Worm (Caenorhabditis elegans) whole organism, young adult: ENCODE data around the gene fbxa-163.
"Not testable (repeated sequence)": the region's sequence is repeated elsewhere in the genome, so short reads cannot be mapped to it uniquely, and the experiment has no call there.

Source experiments
- F10E7.11 ChIP-seq: sonication (generic microtip); optimal IDR thresholded peaks from 2 replicates; lab custom pipeline; 2017; ENCODE audit warnings: mild to moderate bottlenecking, missing genetic modification characterization, moderate library complexity, missing compliant biosample characterization
- Y53F4B.3 ChIP-seq: fragments of 200-800 bp; sonication (Bioruptor generic); IDR thresholded peaks from 2 replicates; pipeline ENCODE4 v1.3.6; 2022; ENCODE audit warnings: missing genetic modification reagents, missing genetic modification characterization, missing compliant biosample characterization
- Y56A3A.18 ChIP-seq: fragments of 200-800 bp; sonication (Bioruptor generic); IDR thresholded peaks from 2 replicates; pipeline ENCODE4 v1.3.6; 2022; ENCODE audit warnings: missing genetic modification reagents, missing genetic modification characterization, missing compliant biosample characterization
- Y95B8A.8 ChIP-seq: fragments of 200-800 bp; sonication (Bioruptor generic); IDR thresholded peaks from 2 replicates; pipeline ENCODE4 v1.3.6; 2022; ENCODE audit warnings: missing genetic modification reagents, missing genetic modification characterization, missing compliant biosample characterization
- ZK185.1 ChIP-seq: sonication (generic microtip); optimal IDR thresholded peaks from 2 replicates; lab custom pipeline; 2016; ENCODE audit warnings: mild to moderate bottlenecking, missing genetic modification characterization, missing compliant biosample characterization; ENCODE audit not compliant: poor library complexity, severe bottlenecking
- aptf-2 ChIP-seq: fragments of 200-800 bp; sonication (Bioruptor generic); conservative IDR thresholded peaks from 2 replicates; pipeline ENCODE4 v1.3.6; 2022; ENCODE audit warnings: missing genetic modification reagents, missing genetic modification characterization, missing compliant biosample characterization
- atf-7 ChIP-seq: sonication (generic microtip); optimal IDR thresholded peaks from 2 replicates; lab custom pipeline; 2017; ENCODE audit warnings: mild to moderate bottlenecking, missing genetic modification characterization, missing compliant biosample characterization
- attf-3 ChIP-seq: fragments of 200-800 bp; sonication (Bioruptor generic); conservative IDR thresholded peaks from 2 replicates; pipeline ENCODE4 v1.3.6; 2022; ENCODE audit warnings: missing genetic modification reagents, missing genetic modification characterization, missing compliant biosample characterization
- ceh-100 ChIP-seq: fragments of 200-800 bp; sonication (Bioruptor generic); IDR thresholded peaks from 2 replicates; pipeline ENCODE4 v1.3.6; 2022; ENCODE audit warnings: missing genetic modification reagents, missing genetic modification characterization, missing compliant biosample characterization
- ceh-40 ChIP-seq: fragments of 200-800 bp; sonication (Bioruptor generic); IDR thresholded peaks from 2 replicates; pipeline ENCODE4 v1.3.6; 2022; ENCODE audit warnings: missing genetic modification characterization, missing compliant biosample characterization
- ceh-79 ChIP-seq: sonication (generic microtip); optimal IDR thresholded peaks from 2 replicates; lab custom pipeline; 2017; ENCODE audit warnings: mild to moderate bottlenecking, missing genetic modification characterization, missing compliant biosample characterization
- chd-7 ChIP-seq: sonication (generic microtip); optimal IDR thresholded peaks from 2 replicates; lab custom pipeline; 2016; ENCODE audit warnings: mild to moderate bottlenecking, missing genetic modification characterization, moderate library complexity, missing compliant biosample characterization
- dox-1 ChIP-seq: fragments of 200-800 bp; sonication (Bioruptor generic); IDR thresholded peaks from 2 replicates; pipeline ENCODE4 v1.3.6; 2022; ENCODE audit warnings: missing genetic modification reagents, missing genetic modification characterization, missing compliant biosample characterization
- dpff-1 ChIP-seq: sonication (generic microtip); optimal IDR thresholded peaks from 2 replicates; lab custom pipeline; 2017; ENCODE audit warnings: mild to moderate bottlenecking, missing genetic modification characterization, missing compliant biosample characterization
- egl-44 ChIP-seq: fragments of 200-800 bp; sonication (Bioruptor generic); IDR thresholded peaks from 2 replicates; pipeline ENCODE4 v1.3.6; 2022; ENCODE audit warnings: missing genetic modification reagents, missing genetic modification characterization, missing compliant biosample characterization
- gei-17 ChIP-seq: fragments of 200-800 bp; sonication (Bioruptor generic); optimal IDR thresholded peaks from 2 replicates; lab custom pipeline; 2018; ENCODE audit warnings: mild to moderate bottlenecking, missing genetic modification characterization, missing compliant biosample characterization
- hlh-12 ChIP-seq: sonication (generic microtip); optimal IDR thresholded peaks from 2 replicates; lab custom pipeline; 2016; ENCODE audit warnings: missing genetic modification characterization, missing compliant biosample characterization
- hlh-26 ChIP-seq: fragments of 200-800 bp; sonication (Bioruptor generic); conservative IDR thresholded peaks from 2 replicates; pipeline ENCODE4 v1.3.6; 2022; ENCODE audit warnings: missing genetic modification reagents, missing genetic modification characterization, missing compliant biosample characterization
- hmg-1.2 ChIP-seq: fragments of 200-800 bp; sonication (Bioruptor generic); IDR thresholded peaks from 2 replicates; pipeline ENCODE4 v1.3.6; 2022; ENCODE audit warnings: missing genetic modification reagents, missing genetic modification characterization, missing compliant biosample characterization
- hsf-1 ChIP-seq: fragments of 200-800 bp; sonication (Bioruptor generic); IDR thresholded peaks from 2 replicates; pipeline ENCODE4 v1.3.6; 2022; ENCODE audit warnings: missing genetic modification reagents, missing genetic modification characterization, missing compliant biosample characterization
- lin-54 ChIP-seq: fragments of 200-800 bp; sonication (Bioruptor generic); optimal IDR thresholded peaks from 2 replicates; lab custom pipeline; 2018; ENCODE audit warnings: mild to moderate bottlenecking, missing genetic modification characterization, missing compliant biosample characterization
- madf-6 ChIP-seq: fragments of 200-800 bp; sonication (Bioruptor generic); IDR thresholded peaks from 2 replicates; pipeline ENCODE4 v1.3.6; 2022; ENCODE audit warnings: missing genetic modification reagents, missing genetic modification characterization, missing compliant biosample characterization
- mcd-1 ChIP-seq: fragments of 200-800 bp; sonication (Bioruptor generic); IDR thresholded peaks from 2 replicates; pipeline ENCODE4 v1.3.6; 2022; ENCODE audit warnings: missing genetic modification reagents, missing genetic modification characterization, missing compliant biosample characterization
- mes-4 ChIP-seq: sonication (generic microtip); optimal IDR thresholded peaks from 2 replicates; lab custom pipeline; 2016; ENCODE audit warnings: missing genotype, missing genetic modification characterization, missing compliant biosample characterization
- mxl-1 ChIP-seq: sonication (generic microtip); optimal IDR thresholded peaks from 2 replicates; lab custom pipeline; 2016; ENCODE audit warnings: missing genetic modification characterization, missing compliant biosample characterization
- nhr-80 ChIP-seq: sonication (generic microtip); optimal IDR thresholded peaks from 2 replicates; lab custom pipeline; 2016; ENCODE audit warnings: missing genetic modification characterization, missing compliant biosample characterization
- pha-4 ChIP-seq: fragments of 150-350 bp; sonication (generic microtip); optimal IDR thresholded peaks from 2 replicates; lab custom pipeline; 2014; ENCODE audit warnings: missing biosample characterization, missing genetic modification reagents, missing genetic modification characterization
- rpc-1 ChIP-seq, 2 experiments: fragments of 150-350 bp in 1 of 2; sonication (generic microtip) in 1 of 2; optimal IDR thresholded peaks; 2 replicates each; lab custom pipeline; 2014 to 2018; ENCODE audit warnings: missing biosample characterization in 1 of 2, missing genetic modification characterization in 1 of 2, missing genetic modification reagents in 1 of 2, missing genotype in 1 of 2
- snpc-1.1 ChIP-seq: sonication (generic microtip); optimal IDR thresholded peaks from 2 replicates; lab custom pipeline; 2017; ENCODE audit warnings: missing genetic modification characterization, mild to moderate bottlenecking, missing compliant biosample characterization, antibody characterized with exemption, moderate library complexity, missing genotype, missing genetic modification reagents; ENCODE audit not compliant: insufficient read depth
- snpc-3.4 ChIP-seq: sonication (generic microtip); optimal IDR thresholded peaks from 2 replicates; lab custom pipeline; 2017; ENCODE audit warnings: missing genetic modification characterization, mild to moderate bottlenecking, missing compliant biosample characterization, antibody characterized with exemption, moderate library complexity, missing genotype, missing genetic modification reagents
- tbp1 ChIP-seq: fragments of 200-800 bp; sonication (Bioruptor generic); optimal IDR thresholded peaks from 2 replicates; lab custom pipeline; 2018; ENCODE audit warnings: mild to moderate bottlenecking, missing genetic modification characterization, missing compliant biosample characterization
- tbx-9 ChIP-seq: sonication (generic microtip); optimal IDR thresholded peaks from 2 replicates; lab custom pipeline; 2016; ENCODE audit warnings: borderline replicate concordance, missing genetic modification characterization, inconsistent platforms, missing compliant biosample characterization
- unc-62 ChIP-seq: fragments of 150-350 bp; optimal IDR thresholded peaks from 2 replicates; lab custom pipeline; 2014; ENCODE audit warnings: missing biosample characterization, missing genetic modification reagents, missing genetic modification characterization
- xnd-1 ChIP-seq: sonication (generic microtip); optimal IDR thresholded peaks from 2 replicates; lab custom pipeline; 2016; ENCODE audit warnings: missing genotype, missing genetic modification reagents, missing genetic modification characterization, missing compliant biosample characterization
- ztf-28 ChIP-seq: fragments of 200-800 bp; sonication (Bioruptor generic); IDR thresholded peaks from 2 replicates; pipeline ENCODE4 v1.3.6; 2022; ENCODE audit warnings: missing genetic modification reagents, missing genetic modification characterization, missing compliant biosample characterization
- ztf-3 ChIP-seq: fragments of 200-800 bp; sonication (Bioruptor generic); optimal IDR thresholded peaks from 2 replicates; lab custom pipeline; 2018; ENCODE audit warnings: mild to moderate bottlenecking, missing genetic modification characterization, missing compliant biosample characterization
- ztf-6 ChIP-seq: fragments of 200-800 bp; sonication (Bioruptor generic); IDR thresholded peaks from 2 replicates; pipeline ENCODE4 v1.3.6; 2022; ENCODE audit warnings: missing genetic modification reagents, missing genetic modification characterization, missing compliant biosample characterization

fbxa-163 gene

ce11 chrII:1636392-1636791 is 25.9 kb upstream of the fbxa-163 start, which contains the start of gene srg-20:
Gene srg-20 (plus strand): TSS chrII:1636692.
- not testable (repeated sequence) for TF ChIP-seq ztf-28 (GFP tag; lab: Robert Waterston, UW); ZK185.1; egl-44 (GFP tag; lab: Robert Waterston, UW)

- TF ChIP-seq mxl-1 (no peak), nhr-80 (peak; percentile 9)
Measured at ce11 chrII:1635969-1636368, 25.4 kb upstream of the fbxa-163 start.

ce11 chrII:1633490-1633889 is 23.0 kb upstream of the fbxa-163 start, which contains the start of gene C08E3.1:
Gene C08E3.1 (plus strand): TSS chrII:1633790.
- TF ChIP-seq rpc-1 (optimal IDR thresholded peaks at IDR 0.05; lab: Kevin White, UChicago); rpc-1 (tag; optimal IDR thresholded peaks at IDR 0.05; lab: Kevin White, UChicago); ztf-3 (GFP tag; lab: Kevin White, UChicago); tbx-9: not testable (repeated sequence)

ce11 chrII:1632216-1632615 is 21.7 kb upstream of the fbxa-163 start, which contains the start of gene C08E3.13:
Gene C08E3.13 (minus strand): TSS chrII:1632316.
- TF ChIP-seq aptf-2 (GFP tag; lab: Robert Waterston, UW); ztf-6; hlh-26 (GFP tag; lab: Robert Waterston, UW): not testable (repeated sequence)

ce11 chrII:1627783-1628182 is 17.3 kb upstream of the fbxa-163 start, which contains the start of gene C08E3.15:
Gene C08E3.15 (minus strand): TSS chrII:1627883.
- TF ChIP-seq attf-3 (GFP tag; lab: Robert Waterston, UW); chd-7 (tag; lab: Kevin White, UChicago); snpc-1.1: not testable (repeated sequence)

- TF ChIP-seq dox-1 (no peak), dpff-1 (tag; lab: Kevin White, UChicago) (no peak), Y95B8A.8 (no peak), Y53F4B.3 (GFP tag; lab: Robert Waterston, UW) (no peak), hlh-26 (GFP tag; lab: Robert Waterston, UW) (no peak), mes-4 (tag; lab: Kevin White, UChicago) (no peak), xnd-1 (tag; lab: Kevin White, UChicago) (no peak), Y56A3A.18 (GFP tag; lab: Robert Waterston, UW) (no peak), atf-7 (tag; lab: Kevin White, UChicago) (no peak), tbp1 (GFP tag; lab: Kevin White, UChicago) (no peak)
Measured at ce11 chrII:1625666-1626065, 15.1 kb upstream of the fbxa-163 start, which contains the start of gene C08E3.14. Gene C08E3.14 (plus strand): TSS chrII:1625966.

ce11 chrII:1624572-1624971 is 14.0 kb upstream of the fbxa-163 start, which contains the start of gene fbxa-160:
Gene fbxa-160 (minus strand): TSS chrII:1624672.
- no peak for TF ChIP-seq hsf-1 (GFP tag; lab: Robert Waterston, UW)
- no peak for TF ChIP-seq ceh-79 (tag; lab: Kevin White, UChicago)
- TF ChIP-seq ceh-40 (GFP tag; lab: Robert Waterston, UW), result no peak
- no peak for TF ChIP-seq F10E7.11 (tag; lab: Kevin White, UChicago)
- TF ChIP-seq mxl-1, result no peak
- no peak for TF ChIP-seq ztf-3 (GFP tag; lab: Kevin White, UChicago)
- no peak for TF ChIP-seq ceh-100 (GFP tag; lab: Robert Waterston, UW)
- TF ChIP-seq pha-4 (tag; lab: Kevin White, UChicago), result no peak
- TF ChIP-seq tbp1 (GFP tag; lab: Kevin White, UChicago), result no peak
- TF ChIP-seq rpc-1 (optimal IDR thresholded peaks at IDR 0.05; lab: Kevin White, UChicago), result no peak
- TF ChIP-seq rpc-1 (tag; optimal IDR thresholded peaks at IDR 0.05; lab: Kevin White, UChicago), result no peak
- TF ChIP-seq hmg-1.2 (GFP tag; lab: Robert Waterston, UW), result no peak
- no peak for TF ChIP-seq madf-6
- no peak for TF ChIP-seq gei-17
- TF ChIP-seq lin-54 (GFP tag; lab: Kevin White, UChicago), result no peak
- no peak for TF ChIP-seq unc-62 (GFP tag; lab: Kevin White, UChicago)
- TF ChIP-seq mcd-1 (GFP tag; lab: Robert Waterston, UW), result no peak
- TF ChIP-seq hlh-12 (tag; lab: Kevin White, UChicago), result no peak
- TF ChIP-seq snpc-3.4 (tag; lab: Kevin White, UChicago), result no peak
